Worm (Caenorhabditis elegans): ENCODE measurements around the gene F36F12.1.
"Not testable (repeated sequence)": the region's sequence is repeated elsewhere in the genome, so short reads cannot be mapped to it uniquely, and the experiment has no call there.

Gene F36F12.1

ce11 chrV:2105976-2106375 lies 3.0 kb upstream of the F36F12.1 start, which contains the start of gene F22F7.4:
Gene F22F7.4 (minus strand): TSS chrV:2106076.
- TF ChIP-seq ceh-30 (tag; optimal IDR thresholded peaks at IDR 0.05): no peak
- TF ChIP-seq lim-6 (tag; optimal IDR thresholded peaks at IDR 0.05): no peak
- TF ChIP-seq ref-2 (tag; optimal IDR thresholded peaks at IDR 0.05): no peak
- no peak for TF ChIP-seq ceh-2 (tag; optimal IDR thresholded peaks at IDR 0.05)

DNA sequence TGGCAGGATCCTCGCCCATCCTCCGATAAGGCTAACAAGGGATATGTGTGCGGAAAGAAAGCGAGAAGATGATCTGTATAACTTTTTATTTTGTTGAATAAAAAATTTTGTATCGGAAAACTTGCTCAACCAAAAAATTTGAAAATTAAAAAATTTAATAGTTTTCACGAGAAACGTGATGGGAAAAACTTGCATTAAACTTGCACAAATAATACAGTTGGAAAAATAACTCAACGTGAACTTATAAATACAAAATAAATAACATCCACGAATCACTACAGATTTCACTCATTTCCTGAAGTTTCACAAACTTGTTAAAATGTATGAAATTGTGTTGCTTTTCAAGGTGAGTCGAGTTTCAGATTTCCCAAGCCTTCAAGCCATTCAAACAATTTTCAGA lies 4.0 kb downstream of the F36F12.1 start, which contains the start of gene F36F12.7:
F36F12.7 (plus strand) TSS at position 301 of the 400 bp plus-strand sequence.
- TF ChIP-seq rnt-1 (tag; optimal IDR thresholded peaks at IDR 0.05) (no peak), tbx-7 (tag; optimal IDR thresholded peaks at IDR 0.05) (no peak), ceh-48 (tag; optimal IDR thresholded peaks at IDR 0.05) (no peak), eyg-1 (tag; optimal IDR thresholded peaks at IDR 0.05) (no peak), ceh-45 (GFP tag; IDR thresholded peaks at IDR 0.05) (no peak)

DNA sequence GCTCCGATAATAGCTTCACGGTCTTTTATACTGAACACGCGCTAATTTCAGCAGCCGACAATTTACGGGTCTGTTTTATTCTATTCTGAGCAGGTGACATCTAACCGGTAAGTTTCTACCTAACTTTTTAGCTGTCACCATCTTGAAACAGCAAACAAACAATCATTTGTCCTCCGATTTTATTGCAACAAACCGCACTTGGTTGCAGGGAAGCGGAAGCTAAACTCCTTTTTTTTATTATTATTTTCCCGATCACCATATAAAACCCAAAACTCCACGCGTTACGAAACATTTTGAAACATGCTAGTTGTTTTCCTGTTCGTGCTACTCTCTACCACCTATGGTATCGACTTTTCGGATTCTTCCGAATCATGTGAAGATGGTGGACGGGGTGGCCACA lies 5.4 kb downstream of the F36F12.1 start, which contains the start of gene clec-208:
clec-208 (plus strand) TSS at position 301 of the 400 bp plus-strand sequence.
- TF ChIP-seq unc-42 (tag; optimal IDR thresholded peaks at IDR 0.05): no peak
- no peak for TF ChIP-seq ztf-16 (tag; optimal IDR thresholded peaks at IDR 0.05)
- no peak for TF ChIP-seq unc-3 (GFP tag; conservative IDR thresholded peaks at IDR 0.05)
- TF ChIP-seq unc-3 (tag; optimal IDR thresholded peaks at IDR 0.05): no peak
- TF ChIP-seq ref-2 (tag; optimal IDR thresholded peaks at IDR 0.05): no peak
- no peak for TF ChIP-seq pros-1 (tag; optimal IDR thresholded peaks at IDR 0.05)
- no peak for TF ChIP-seq sox-4 (tag; optimal IDR thresholded peaks at IDR 0.05)
- TF ChIP-seq mec-3 (tag; optimal IDR thresholded peaks at IDR 0.05; ENCODE audit: borderline replicate concordance): no peak
- no peak for TF ChIP-seq C08G9.2 (tag; optimal IDR thresholded peaks at IDR 0.05)
- TF ChIP-seq pha-4 (tag; optimal IDR thresholded peaks at IDR 0.05): no peak
- no peak for TF ChIP-seq dve-1 (tag; optimal IDR thresholded peaks at IDR 0.05)
- TF ChIP-seq fax-1 (tag; optimal IDR thresholded peaks at IDR 0.05): no peak
- TF ChIP-seq unc-86 (tag; optimal IDR thresholded peaks at IDR 0.05): no peak

- no peak for TF ChIP-seq sdc-2 (tag; optimal IDR thresholded peaks at IDR 0.05)
- no peak for TF ChIP-seq ama-1 (optimal IDR thresholded peaks at IDR 0.05)
- no peak for TF ChIP-seq rnt-1 (tag; optimal IDR thresholded peaks at IDR 0.05)
- no peak for TF ChIP-seq ttx-3 (tag; optimal IDR thresholded peaks at IDR 0.05)
- TF ChIP-seq C08G9.2 (tag; optimal IDR thresholded peaks at IDR 0.05): no peak
- TF ChIP-seq pha-2 (tag; optimal IDR thresholded peaks at IDR 0.05): no peak
- no peak for TF ChIP-seq F13H6.1 (tag; optimal IDR thresholded peaks at IDR 0.05)
- no peak for TF ChIP-seq hlh-8 (tag; optimal IDR thresholded peaks at IDR 0.05)
- no peak for TF ChIP-seq ref-2 (tag; optimal IDR thresholded peaks at IDR 0.05)
- TF ChIP-seq ceh-34 (tag; optimal IDR thresholded peaks at IDR 0.05): no peak
- no peak for TF ChIP-seq fax-1 (tag; optimal IDR thresholded peaks at IDR 0.05)
These were observed 7.2 kb downstream of the F36F12.1 start, which contains the start of gene clec-207 for ce11 chrV:2095772-2096171. Gene clec-207 (plus strand): TSS chrV:2096072.

DNA sequence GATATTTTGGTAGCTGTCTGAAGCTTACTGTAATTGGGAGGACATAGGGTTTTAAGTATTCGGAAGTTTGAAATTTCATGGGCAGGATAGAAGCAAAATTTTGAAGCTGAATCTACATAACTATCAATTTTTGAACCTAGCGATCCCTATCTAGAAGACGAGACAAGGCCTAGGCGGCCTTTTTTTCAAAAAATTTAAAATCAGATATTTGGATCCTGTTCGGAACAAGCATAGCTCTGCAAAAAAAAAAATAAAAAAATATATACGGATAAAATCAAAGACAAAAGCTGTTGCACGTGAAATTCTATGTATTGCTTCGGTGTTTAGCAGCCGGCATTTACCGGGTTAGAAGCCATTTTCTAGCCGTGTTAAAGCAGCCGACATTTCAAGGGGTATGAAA lies 7.8 kb downstream of the F36F12.1 start, which contains the start of gene F36F12.2:
F36F12.2 (minus strand) TSS at position 101 of the 400 bp plus-strand sequence.
- TF ChIP-seq dmd-4 (tag; optimal IDR thresholded peaks at IDR 0.05; ENCODE audit: borderline replicate concordance): no peak
- no peak for TF ChIP-seq ceh-24 (tag; optimal IDR thresholded peaks at IDR 0.05)
- TF ChIP-seq pag-3 (tag; optimal IDR thresholded peaks at IDR 0.05; ENCODE audit: borderline replicate concordance): no peak
- TF ChIP-seq che-1 (tag; optimal IDR thresholded peaks at IDR 0.05): no peak
- TF ChIP-seq elt-2 (tag; optimal IDR thresholded peaks at IDR 0.05): no peak

ce11 chrV:2090321-2090720 lies 12.7 kb downstream of the F36F12.1 start, which contains the start of gene ztf-28:
Gene ztf-28 (plus strand): TSS chrV:2090669.
- not testable (repeated sequence) for TF ChIP-seq fkh-6 (tag; optimal IDR thresholded peaks at IDR 0.05); ceh-45 (GFP tag; IDR thresholded peaks at IDR 0.05); ceh-9 (tag; optimal IDR thresholded peaks at IDR 0.05)
